Fruit fly (Drosophila melanogaster) whole organism, embryonic: ENCODE data around the gene mRpL24.

ENCODE experiments used
- Adf1 ChIP-seq: fragments of 200-800 bp; sonication (Bioruptor generic); IDR thresholded peaks from 2 replicates; pipeline ENCODE4 v1.3.6; 2022; ENCODE audit warnings: missing biosample characterization, missing genetic modification characterization
- Bgb ChIP-seq: fragments of 200-800 bp; sonication (Bioruptor generic); IDR thresholded peaks from 2 replicates; pipeline ENCODE4 v1.3.6; 2022; ENCODE audit warnings: missing biosample characterization, missing genetic modification characterization; ENCODE audit not compliant: partially characterized antibody
- CG10543 ChIP-seq: fragments of 200-800 bp; sonication (Bioruptor generic); optimal IDR thresholded peaks from 3 replicates; lab custom pipeline; 2017; ENCODE audit warnings: missing biosample characterization, mild to moderate bottlenecking, missing genetic modification characterization, moderate library complexity
- CG13775 ChIP-seq: fragments of 200-800 bp; sonication (Bioruptor generic); optimal IDR thresholded peaks from 3 replicates; lab custom pipeline; 2017; ENCODE audit warnings: missing biosample characterization, mild to moderate bottlenecking, missing genetic modification characterization
- CG15696 ChIP-seq: fragments of 200-800 bp; sonication (Bioruptor generic); optimal IDR thresholded peaks from 2 replicates; lab custom pipeline; 2019; ENCODE audit warnings: missing biosample characterization, mild to moderate bottlenecking, missing genetic modification characterization, moderate library complexity
- CG16863 ChIP-seq: fragments of 200-800 bp; sonication (Bioruptor generic); optimal IDR thresholded peaks from 3 replicates; lab custom pipeline; 2016; ENCODE audit warnings: missing biosample characterization, missing genetic modification characterization
- CG17186 ChIP-seq: fragments of 200-800 bp; sonication (Bioruptor generic); optimal IDR thresholded peaks from 3 replicates; lab custom pipeline; 2017; ENCODE audit warnings: missing biosample characterization, missing genetic modification reagents, missing genetic modification characterization
- CG18619 ChIP-seq: fragments of 200-800 bp; sonication (Bioruptor generic); optimal IDR thresholded peaks from 3 replicates; lab custom pipeline; 2017; ENCODE audit warnings: missing biosample characterization, mild to moderate bottlenecking, missing genetic modification characterization
- CG18764 ChIP-seq: fragments of 200-800 bp; sonication (Bioruptor generic); optimal IDR thresholded peaks from 3 replicates; lab custom pipeline; 2016; ENCODE audit warnings: missing biosample characterization, missing genetic modification characterization
- CG3163 ChIP-seq: fragments of 200-800 bp; sonication (Bioruptor generic); optimal IDR thresholded peaks from 3 replicates; lab custom pipeline; 2016; ENCODE audit warnings: missing biosample characterization, missing genetic modification characterization
- CG32772 ChIP-seq: fragments of 200-800 bp; sonication (Bioruptor generic); IDR thresholded peaks from 2 replicates; pipeline ENCODE4 v1.3.6; 2022; ENCODE audit warnings: missing biosample characterization, missing genetic modification characterization
- CG3407 ChIP-seq: fragments of 200-800 bp; sonication (Bioruptor generic); optimal IDR thresholded peaks from 2 replicates; lab custom pipeline; 2018; ENCODE audit warnings: missing biosample characterization, mild to moderate bottlenecking, missing genetic modification characterization
- CG3726 ChIP-seq: fragments of 200-800 bp; sonication (Bioruptor generic); IDR thresholded peaks from 3 replicates; pipeline ENCODE4, ENCODE4 v1.3.6; 2022; ENCODE audit warnings: missing biosample characterization, missing genetic modification characterization
- CG7556 ChIP-seq: fragments of 200-800 bp; sonication (Bioruptor generic); optimal IDR thresholded peaks from 2 replicates; lab custom pipeline; 2017; ENCODE audit warnings: missing biosample characterization, mild to moderate bottlenecking, missing genetic modification characterization
- CG7745 ChIP-seq: fragments of 200-800 bp; sonication (Bioruptor generic); optimal IDR thresholded peaks from 2 replicates; lab custom pipeline; 2018; ENCODE audit warnings: missing biosample characterization, mild to moderate bottlenecking, missing genetic modification characterization, moderate library complexity
- CG8359 ChIP-seq: fragments of 200-800 bp; sonication (Bioruptor generic); optimal IDR thresholded peaks from 2 replicates; lab custom pipeline; 2017; ENCODE audit warnings: missing biosample characterization, mild to moderate bottlenecking, missing genetic modification characterization, borderline replicate concordance
- CkIIα-i1 ChIP-seq: fragments of 200-800 bp; sonication (Bioruptor generic); IDR thresholded peaks from 2 replicates; pipeline ENCODE4 v1.3.6; 2022; ENCODE audit warnings: missing biosample characterization, missing genetic modification characterization
- Doc3 ChIP-seq: fragments of 200-800 bp; sonication (Bioruptor generic); IDR thresholded peaks from 3 replicates; pipeline ENCODE4 v1.3.6; 2022; ENCODE audit warnings: missing biosample characterization, missing genetic modification characterization; ENCODE audit not compliant: partially characterized antibody
- Ets65A ChIP-seq: fragments of 200-800 bp; sonication (Bioruptor generic); peaks from one replicate; lab custom pipeline; 2016; ENCODE audit warnings: missing biosample characterization, missing genetic modification characterization
- Fer1 ChIP-seq: fragments of 200-800 bp; sonication (Bioruptor generic); optimal IDR thresholded peaks from 2 replicates; lab custom pipeline; 2017; ENCODE audit warnings: missing biosample characterization, mild to moderate bottlenecking, missing genetic modification characterization
- Hr39 ChIP-seq: fragments of >200 bp; optimal IDR thresholded peaks from 2 replicates; lab custom pipeline; 2017
- Med ChIP-seq: fragments of 200-800 bp; sonication (Bioruptor generic); peaks from one replicate; lab custom pipeline; 2016; ENCODE audit warnings: missing biosample characterization, missing genetic modification characterization, mild to moderate bottlenecking, inconsistent platforms, moderate library complexity
- Mes4 ChIP-seq: fragments of 200-800 bp; sonication (Bioruptor generic); optimal IDR thresholded peaks from 2 replicates; lab custom pipeline; 2016; ENCODE audit warnings: missing biosample characterization, missing genetic modification characterization
- Nf-YA ChIP-seq: fragments of 200-800 bp; sonication (Bioruptor generic); IDR thresholded peaks from 2 replicates; pipeline ENCODE4 v1.3.6; 2022; ENCODE audit warnings: missing biosample characterization, missing genetic modification characterization
- Oli ChIP-seq: fragments of 200-800 bp; sonication (Bioruptor generic); optimal IDR thresholded peaks from 2 replicates; lab custom pipeline; 2018; ENCODE audit warnings: missing biosample characterization, mild to moderate bottlenecking, missing genetic modification characterization, moderate library complexity
- Side ChIP-seq: fragments of 200-800 bp; sonication (Bioruptor generic); optimal IDR thresholded peaks from 2 replicates; lab custom pipeline; 2016; ENCODE audit warnings: missing biosample characterization, missing genetic modification characterization
- Sox102F ChIP-seq: fragments of 200-800 bp; sonication (Bioruptor generic); optimal IDR thresholded peaks from 2 replicates; lab custom pipeline; 2018; ENCODE audit warnings: missing biosample characterization, mild to moderate bottlenecking, missing genetic modification characterization, moderate library complexity
- Sry-δ ChIP-seq: fragments of 200-800 bp; sonication (Bioruptor generic); optimal IDR thresholded peaks from 2 replicates; lab custom pipeline; 2016; ENCODE audit warnings: missing biosample characterization, missing genetic modification characterization
- YL-1 ChIP-seq: fragments of 200-800 bp; sonication (Bioruptor generic); optimal IDR thresholded peaks from 3 replicates; lab custom pipeline; 2017; ENCODE audit warnings: missing biosample characterization, mild to moderate bottlenecking, missing genetic modification characterization
- chif ChIP-seq, 2 experiments: fragments of 200-800 bp; sonication (Bioruptor generic); optimal IDR thresholded peaks; 3 replicates each; lab custom pipeline; 2016; ENCODE audit warnings: missing biosample characterization in 2 of 2, missing genetic modification characterization in 2 of 2
- esg ChIP-seq: fragments of 200-800 bp; sonication (Bioruptor generic); conservative IDR thresholded peaks from 2 replicates; pipeline ENCODE4 v1.3.6; 2022; ENCODE audit warnings: missing biosample characterization, missing genetic modification characterization
- exex ChIP-seq: fragments of 200-800 bp; sonication (Bioruptor generic); optimal IDR thresholded peaks from 4 replicates; lab custom pipeline; 2018; ENCODE audit warnings: missing biosample characterization, mild to moderate bottlenecking, missing genetic modification characterization, moderate library complexity
- gfzf ChIP-seq: fragments of 200-800 bp; sonication (Bioruptor generic); optimal IDR thresholded peaks from 2 replicates; lab custom pipeline; 2016; ENCODE audit warnings: missing biosample characterization, mild to moderate bottlenecking, missing genetic modification characterization, moderate library complexity
- grau ChIP-seq: fragments of 200-800 bp; optimal IDR thresholded peaks from 3 replicates; lab custom pipeline; 2019; ENCODE audit warnings: missing biosample characterization, mild to moderate bottlenecking, missing genetic modification characterization, moderate library complexity
- gsb-n ChIP-seq: fragments of 200-800 bp; sonication (Bioruptor generic); optimal IDR thresholded peaks from 3 replicates; lab custom pipeline; 2018; ENCODE audit warnings: missing biosample characterization, mild to moderate bottlenecking, missing genetic modification characterization
- jigr1 ChIP-seq: fragments of 200-800 bp; sonication (Bioruptor generic); IDR thresholded peaks from 3 replicates; pipeline ENCODE4 v1.3.6; 2022; ENCODE audit warnings: missing biosample characterization, missing genetic modification characterization
- lov ChIP-seq, 2 experiments: fragments of 200-800 bp in 1 of 2; fragments of >200 bp in 1 of 2; sonication (Bioruptor generic) in 1 of 2; IDR thresholded peaks in 1 of 2; optimal IDR thresholded peaks in 1 of 2; 2 replicates in 1 of 2; 3 replicates in 1 of 2; pipeline versions ENCODE4 v1.3.6 to Lab custom; 2017 to 2022; ENCODE audit warnings: missing biosample characterization in 1 of 2, missing genetic modification characterization in 1 of 2
- nerfin-2 ChIP-seq: fragments of 200-800 bp; sonication (Bioruptor generic); IDR thresholded peaks from 2 replicates; pipeline ENCODE4 v1.3.6; 2022; ENCODE audit warnings: missing biosample characterization, missing genetic modification characterization; ENCODE audit not compliant: partially characterized antibody
- odd ChIP-seq: fragments of 200-800 bp; sonication (Bioruptor generic); optimal IDR thresholded peaks from 2 replicates; lab custom pipeline; 2017; ENCODE audit warnings: missing biosample characterization, mild to moderate bottlenecking, missing genetic modification characterization
- onecut ChIP-seq: fragments of 200-800 bp; sonication (Bioruptor generic); IDR thresholded peaks from 2 replicates; pipeline ENCODE4 v1.3.6; 2022; ENCODE audit warnings: missing biosample characterization, missing genetic modification characterization
- org-1 ChIP-seq: fragments of 200-800 bp; sonication (Bioruptor generic); optimal IDR thresholded peaks from 2 replicates; lab custom pipeline; 2017; ENCODE audit warnings: missing biosample characterization, missing genetic modification characterization
- prd ChIP-seq, 3 experiments: fragments of >200 bp in 2 of 3; fragments of 200-800 bp in 1 of 3; sonication (Bioruptor generic) in 1 of 3; optimal IDR thresholded peaks in 2 of 3; IDR thresholded peaks in 1 of 3; 2 replicates in 2 of 3; 3 replicates in 1 of 3; pipeline versions ENCODE4 v1.3.6 to Lab custom; 2017 to 2022; ENCODE audit warnings: missing biosample characterization in 1 of 3, missing genetic modification characterization in 1 of 3
- scrt ChIP-seq: fragments of 200-800 bp; sonication (Bioruptor generic); optimal IDR thresholded peaks from 2 replicates; lab custom pipeline; 2018; ENCODE audit warnings: missing biosample characterization, mild to moderate bottlenecking, missing genetic modification characterization, moderate library complexity
- sens ChIP-seq: fragments of 200-800 bp; sonication (Bioruptor generic); peaks from one replicate; lab custom pipeline; 2016; ENCODE audit warnings: missing biosample characterization, missing genetic modification characterization
- toy ChIP-seq: fragments of 200-800 bp; sonication (Bioruptor generic); IDR thresholded peaks from 2 replicates; pipeline ENCODE4 v1.3.6; 2022; ENCODE audit warnings: missing biosample characterization, missing genetic modification characterization
- trh ChIP-seq: fragments of 200-800 bp; sonication (Bioruptor generic); optimal IDR thresholded peaks from 2 replicates; lab custom pipeline; 2016; ENCODE audit warnings: missing biosample characterization, missing genetic modification characterization

Gene mRpL24

dm6 chr2L:4945300-4945699, at the start of gene mRpL24, which contains the start of gene betaggt-I (continued):
- TF ChIP-seq Oli (tag; lab: Kevin White, UChicago) (peak; percentile 94), CG7556 (peak; percentile 94), CG32772 (GFP tag; lab: Robert Waterston, UW) (peak; percentile 96), gsb-n (tag; lab: Kevin White, UChicago) (peak; percentile 96), toy (GFP tag; lab: Robert Waterston, UW) (peak; percentile 88), Sox102F (GFP tag; lab: Kevin White, UChicago) (peak; percentile 98), CG16863 (GFP tag; lab: Kevin White, UChicago) (peak; percentile 80), grau (peak; percentile 97), CG18619 (peak; percentile 93), CkIIα-i1 (GFP tag; lab: Robert Waterston, UW) (peak; percentile 64; the same call in 1 of the 2 replicates), org-1 (GFP tag; lab: Kevin White, UChicago) (peak; percentile 86), Mes4 (peak; percentile 38), YL-1 (GFP tag; lab: Kevin White, UChicago) (peak; percentile 95), CG17186 (GFP tag; lab: Kevin White, UChicago) (peak; percentile 36), CG15696 (tag; lab: Kevin White, UChicago) (peak; percentile 97), Doc3 (GFP tag; lab: Robert Waterston, UW) (no peak), Bgb (GFP tag; lab: Robert Waterston, UW) (no peak), CG7745 (tag; lab: Kevin White, UChicago) (peak; percentile 58), Sry-δ (GFP tag; lab: Kevin White, UChicago) (peak; percentile 33), gfzf (no peak), CG18764 (GFP tag; lab: Kevin White, UChicago) (peak; percentile 93), CG3163 (GFP tag; lab: Kevin White, UChicago) (peak; percentile 36), nerfin-2 (GFP tag; lab: Robert Waterston, UW) (no peak), esg (GFP tag; lab: Robert Waterston, UW) (peak; percentile 95), CG8359 (GFP tag; lab: Kevin White, UChicago) (peak; percentile 77), Nf-YA (GFP tag; lab: Robert Waterston, UW) (peak; percentile 90)

dm6 chr2L:4982098-4982646, 37.0 kb upstream of the mRpL24 start:
- peak; percentile 61 for TF ChIP-seq sens (GFP tag; lab: Kevin White, UChicago)
- no peak for TF ChIP-seq Side (GFP tag; lab: Kevin White, UChicago)
- peak; percentile 58 for TF ChIP-seq scrt (GFP tag; lab: Kevin White, UChicago)
- peak; percentile 60 for TF ChIP-seq onecut (GFP tag; lab: Robert Waterston, UW)
- no peak for TF ChIP-seq CG10543 (GFP tag; lab: Kevin White, UChicago)
- TF ChIP-seq lov (optimal IDR thresholded peaks at IDR 0.05; lab: Kevin White, UChicago): no peak
- 0 out of 3 replicates have a peak, but pooled peaks have one; percentile 42 for TF ChIP-seq lov (GFP tag; IDR thresholded peaks at IDR 0.05; lab: Robert Waterston, UW)
- peak; percentile 78 for TF ChIP-seq Med (GFP tag; lab: Kevin White, UChicago)
- peak; percentile 88 for TF ChIP-seq Ets65A (GFP tag; lab: Kevin White, UChicago)
- TF ChIP-seq, all 482 proteins: peak for 6

dm6 chr2L:4981278-4981966, 36.3 kb upstream of the mRpL24 start, which contains the start of the genes CG8892 and CG34126:
TSS of gene CG8892 (minus strand) at chr2L:4981592.
TSS of gene CG34126 (plus strand) at chr2L:4981614.
- TF ChIP-seq odd (GFP tag; lab: Kevin White, UChicago) (peak; percentile 90), Fer1 (GFP tag; lab: Kevin White, UChicago) (peak; percentile 97), Hr39 (peak; percentile 82), CG3407 (GFP tag; lab: Kevin White, UChicago) (peak; percentile 94), CG3726 (peak; percentile 92; the same call in 2 of the 3 replicates), Adf1 (GFP tag; lab: Robert Waterston, UW) (peak; percentile 80), jigr1 (peak; percentile 95), exex (tag; lab: Kevin White, UChicago) (peak; percentile 83), trh (GFP tag; lab: Kevin White, UChicago) (peak; percentile 96), CG13775 (peak; percentile 99), chif (GFP tag; optimal IDR thresholded peaks at IDR 0.05; lab: Kevin White, UChicago) (peak; percentile 97), prd (optimal IDR thresholded peaks at IDR 0.05; lab: Kevin White, UChicago) (no peak), prd (GFP tag; IDR thresholded peaks at IDR 0.05; lab: Robert Waterston, UW) (peak; percentile 98)
